Worm (Caenorhabditis elegans) whole organism, L2 larva: ENCODE measurements around the gene B0365.9.

ENCODE experiments used
- C34F6.9 ChIP-seq: fragments of 150-350 bp; optimal IDR thresholded peaks from 2 replicates; lab custom pipeline; 2014; ENCODE audit warnings: missing biosample characterization, missing genetic modification characterization
- R02D3.7 ChIP-seq: fragments of 150-350 bp; optimal IDR thresholded peaks from 2 replicates; lab custom pipeline; 2014; ENCODE audit warnings: missing biosample characterization, missing genetic modification characterization
- Y55F3AM.14 ChIP-seq: fragments of 200-800 bp; sonication (Bioruptor generic); optimal IDR thresholded peaks from 2 replicates; lab custom pipeline; 2018; ENCODE audit warnings: mild to moderate bottlenecking, missing genetic modification characterization, missing compliant biosample characterization
- ZK546.5 ChIP-seq: sonication (generic microtip); optimal IDR thresholded peaks from 2 replicates; lab custom pipeline; 2017; ENCODE audit warnings: missing biosample characterization, missing genetic modification characterization
- alr-1 ChIP-seq: fragments of 150-350 bp; optimal IDR thresholded peaks from 2 replicates; lab custom pipeline; 2014; ENCODE audit warnings: missing biosample characterization, missing genetic modification characterization
- ama-1 ChIP-seq: fragments of 150-350 bp; optimal IDR thresholded peaks from 2 replicates; lab custom pipeline; 2018; ENCODE audit warnings: inconsistent platforms
- blmp-1 ChIP-seq: sonication (generic microtip); optimal IDR thresholded peaks from 2 replicates; lab custom pipeline; 2017; ENCODE audit warnings: missing genetic modification characterization, mild to moderate bottlenecking, missing compliant biosample characterization, antibody characterized with exemption, moderate library complexity; ENCODE audit not compliant: insufficient read depth
- ceh-16 ChIP-seq: fragments of 150-350 bp; optimal IDR thresholded peaks from 2 replicates; lab custom pipeline; 2014; ENCODE audit warnings: missing biosample characterization, missing genetic modification characterization
- ceh-82 ChIP-seq: fragments of 150-350 bp; optimal IDR thresholded peaks from 2 replicates; lab custom pipeline; 2014; ENCODE audit warnings: missing biosample characterization, missing genetic modification characterization
- crh-2 ChIP-seq: sonication (generic microtip); optimal IDR thresholded peaks from 2 replicates; lab custom pipeline; 2017; ENCODE audit warnings: missing biosample characterization, missing genetic modification characterization
- dmd-4 ChIP-seq: sonication (generic microtip); optimal IDR thresholded peaks from 2 replicates; lab custom pipeline; 2017; ENCODE audit warnings: missing biosample characterization, missing genetic modification characterization
- elt-1 ChIP-seq: fragments of 150-350 bp; optimal IDR thresholded peaks from 2 replicates; lab custom pipeline; 2014; ENCODE audit warnings: missing biosample characterization, missing genetic modification characterization
- elt-3 ChIP-seq: sonication (generic microtip); optimal IDR thresholded peaks from 2 replicates; lab custom pipeline; 2017; ENCODE audit warnings: missing biosample characterization, missing genetic modification characterization
- fos-1 ChIP-seq: fragments of 150-350 bp; optimal IDR thresholded peaks from 2 replicates; lab custom pipeline; 2014; ENCODE audit warnings: missing biosample characterization, missing genetic modification characterization
- gmeb-1 ChIP-seq: fragments of 150-350 bp; optimal IDR thresholded peaks from 2 replicates; lab custom pipeline; 2014; ENCODE audit warnings: missing biosample characterization, missing genetic modification characterization
- lin-11 ChIP-seq: fragments of 150-350 bp; sonication (generic microtip); optimal IDR thresholded peaks from 2 replicates; lab custom pipeline; 2014; ENCODE audit warnings: missing biosample characterization, missing genetic modification characterization, inconsistent platforms, mixed read lengths
- lin-39 ChIP-seq: fragments of 150-350 bp; optimal IDR thresholded peaks from 2 replicates; lab custom pipeline; 2014; ENCODE audit warnings: missing biosample characterization, missing genetic modification reagents, missing genetic modification characterization
- lsy-2 ChIP-seq, 2 experiments: fragments of 150-350 bp in 1 of 2; sonication (generic microtip) in 1 of 2; optimal IDR thresholded peaks; 2 replicates each; lab custom pipeline; 2014 to 2017; ENCODE audit warnings: missing biosample characterization in 2 of 2, missing genetic modification characterization in 2 of 2
- mab-5 ChIP-seq: fragments of 150-350 bp; optimal IDR thresholded peaks from 2 replicates; lab custom pipeline; 2014; ENCODE audit warnings: missing biosample characterization, missing genetic modification characterization
- mbf-1 ChIP-seq: sonication (generic microtip); optimal IDR thresholded peaks from 2 replicates; lab custom pipeline; 2017; ENCODE audit warnings: missing biosample characterization, missing genetic modification characterization
- nhr-11 ChIP-seq: fragments of 150-350 bp; optimal IDR thresholded peaks from 2 replicates; lab custom pipeline; 2014; ENCODE audit warnings: missing biosample characterization, missing genetic modification characterization
- nhr-12 ChIP-seq: fragments of 150-350 bp; optimal IDR thresholded peaks from 2 replicates; lab custom pipeline; 2014; ENCODE audit warnings: missing biosample characterization, missing genetic modification characterization
- nhr-129 ChIP-seq: fragments of 150-350 bp; optimal IDR thresholded peaks from 2 replicates; lab custom pipeline; 2014; ENCODE audit warnings: missing biosample characterization, missing genetic modification characterization
- nhr-21 ChIP-seq: fragments of 150-350 bp; optimal IDR thresholded peaks from 2 replicates; lab custom pipeline; 2014; ENCODE audit warnings: missing biosample characterization, missing genetic modification characterization
- nhr-23 ChIP-seq: fragments of 150-350 bp; optimal IDR thresholded peaks from 2 replicates; lab custom pipeline; 2014; ENCODE audit warnings: missing biosample characterization, missing genetic modification reagents, missing genetic modification characterization
- nhr-237 ChIP-seq: fragments of 150-350 bp; optimal IDR thresholded peaks from 2 replicates; lab custom pipeline; 2014; ENCODE audit warnings: missing biosample characterization, missing genetic modification characterization
- nhr-25 ChIP-seq: fragments of 150-350 bp; sonication (generic microtip); optimal IDR thresholded peaks from 3 replicates; lab custom pipeline; 2014; ENCODE audit warnings: missing biosample characterization, missing genetic modification characterization
- peb-1 ChIP-seq: fragments of 150-350 bp; optimal IDR thresholded peaks from 2 replicates; lab custom pipeline; 2014; ENCODE audit warnings: missing biosample characterization, missing genetic modification characterization
- sem-4 ChIP-seq: fragments of 150-350 bp; optimal IDR thresholded peaks from 2 replicates; lab custom pipeline; 2014; ENCODE audit warnings: missing biosample characterization, missing genetic modification reagents, missing genetic modification characterization
- skn-1 ChIP-seq: sonication (generic microtip); optimal IDR thresholded peaks from 2 replicates; lab custom pipeline; 2017; ENCODE audit warnings: missing biosample characterization, missing genetic modification characterization
- sma-3 ChIP-seq: sonication (generic microtip); optimal IDR thresholded peaks from 2 replicates; lab custom pipeline; 2016; ENCODE audit warnings: missing genetic modification reagents, missing genetic modification characterization, missing compliant biosample characterization
- sma-9 ChIP-seq, 2 experiments: fragments of 150-350 bp in 1 of 2; sonication (generic microtip) in 1 of 2; optimal IDR thresholded peaks; 2 replicates each; lab custom pipeline; 2014 to 2016; ENCODE audit warnings: missing genetic modification characterization in 2 of 2, mild to moderate bottlenecking in 1 of 2, missing biosample characterization in 1 of 2, missing compliant biosample characterization in 1 of 2, missing genetic modification reagents in 1 of 2, moderate library complexity in 1 of 2
- unc-39 ChIP-seq: fragments of 150-350 bp; optimal IDR thresholded peaks from 2 replicates; lab custom pipeline; 2014; ENCODE audit warnings: missing biosample characterization, missing genetic modification characterization
- unc-55 ChIP-seq: fragments of 150-350 bp; sonication (generic microtip); optimal IDR thresholded peaks from 3 replicates; lab custom pipeline; 2014; ENCODE audit warnings: missing biosample characterization, missing genetic modification reagents, missing genetic modification characterization
- unc-62 ChIP-seq: fragments of 150-350 bp; optimal IDR thresholded peaks from 2 replicates; lab custom pipeline; 2014; ENCODE audit warnings: missing biosample characterization, missing genetic modification reagents, missing genetic modification characterization
- ztf-1 ChIP-seq: fragments of 200-800 bp; sonication (Bioruptor generic); conservative IDR thresholded peaks from 2 replicates; pipeline ENCODE4 v1.3.6; 2022; ENCODE audit warnings: missing genetic modification characterization, missing compliant biosample characterization
- ztf-11 ChIP-seq: sonication (generic microtip); optimal IDR thresholded peaks from 2 replicates; lab custom pipeline; 2017; ENCODE audit warnings: missing biosample characterization, missing genetic modification characterization

Gene B0365.9

DNA sequence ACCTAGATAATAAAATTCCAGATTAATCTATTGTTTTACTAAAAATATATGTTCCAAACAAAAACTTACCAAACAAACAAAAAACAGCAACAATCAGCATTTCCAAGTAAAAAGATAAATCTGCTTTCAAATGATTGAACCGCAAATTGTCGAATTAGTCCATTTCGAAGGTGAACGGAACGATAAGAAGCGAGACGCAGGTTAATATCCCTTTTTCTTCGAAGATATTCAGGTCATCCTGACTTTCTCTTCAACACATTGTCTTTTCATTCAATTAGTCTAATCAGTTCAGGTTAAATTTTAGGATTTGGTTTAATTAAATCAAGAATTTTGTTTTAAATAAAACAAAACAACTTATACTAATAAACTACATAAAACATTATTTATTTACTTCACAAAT is at the start of gene B0365.9:
Gene B0365.9 (minus strand): TSS at position 186 of the 400 bp plus-strand sequence.
- TF ChIP-seq peb-1 (tag; lab: Kevin White, UChicago) = no peak
- TF ChIP-seq fos-1 (tag; lab: Kevin White, UChicago) = no peak
- no peak for TF ChIP-seq nhr-129 (tag; lab: Kevin White, UChicago)
- TF ChIP-seq unc-39 = no peak
- TF ChIP-seq alr-1 = no peak
- no peak for TF ChIP-seq ztf-11 (tag; lab: Kevin White, UChicago)
- TF ChIP-seq ztf-1 (GFP tag; lab: Robert Waterston, UW) = no peak
- no peak for TF ChIP-seq elt-1 (tag; lab: Kevin White, UChicago)
- TF ChIP-seq ZK546.5 (tag; lab: Kevin White, UChicago) = no peak
- no peak for TF ChIP-seq lsy-2 (tag; optimal IDR thresholded peaks at IDR 0.05; lab: Kevin White, UChicago)
- TF ChIP-seq sem-4 (tag; lab: Kevin White, UChicago) = no peak

- TF ChIP-seq Y55F3AM.14 (no peak), peb-1 (tag; lab: Kevin White, UChicago) (no peak), mbf-1 (tag; lab: Kevin White, UChicago) (no peak), skn-1 (tag; lab: Kevin White, UChicago) (no peak), mab-5 (no peak), nhr-12 (tag; lab: Kevin White, UChicago) (no peak), lin-39 (tag; lab: Kevin White, UChicago) (no peak), sma-3 (GFP tag; lab: Kevin White, UChicago) (no peak), C34F6.9 (tag; lab: Kevin White, UChicago) (no peak), nhr-11 (tag; lab: Kevin White, UChicago) (no peak), sem-4 (tag; lab: Kevin White, UChicago) (no peak), dmd-4 (tag; lab: Kevin White, UChicago) (no peak), ama-1 (no peak), nhr-21 (tag; lab: Kevin White, UChicago) (no peak), nhr-23 (no peak), ceh-16 (no peak), gmeb-1 (tag; lab: Kevin White, UChicago) (no peak), unc-62 (GFP tag; lab: Kevin White, UChicago) (no peak), elt-3 (tag; lab: Kevin White, UChicago) (no peak)
These were observed 48.1 kb upstream of the B0365.9 start for ce11 chrV:13181450-13181849.

ce11 chrV:13179986-13180591 is 46.7 kb upstream of the B0365.9 start, which contains the start of gene cni-1:
Gene cni-1, plus strand, starts transcription at chrV:13180330.
- TF ChIP-seq R02D3.7 (tag; lab: Kevin White, UChicago) (no peak), fos-1 (tag; lab: Kevin White, UChicago) (no peak), sem-4 (tag; lab: Kevin White, UChicago) (no peak), C34F6.9 (tag; lab: Kevin White, UChicago) (no peak), peb-1 (tag; lab: Kevin White, UChicago) (no peak), mbf-1 (tag; lab: Kevin White, UChicago) (no peak), ceh-82 (tag; lab: Kevin White, UChicago) (no peak), crh-2 (tag; lab: Kevin White, UChicago) (no peak), lin-11 (no peak), nhr-25 (tag; lab: Kevin White, UChicago) (no peak), nhr-11 (tag; lab: Kevin White, UChicago) (no peak), unc-55 (GFP tag; lab: Kevin White, UChicago) (no peak), blmp-1 (tag; lab: Kevin White, UChicago) (no peak), nhr-237 (no peak), sma-9 (GFP tag; optimal IDR thresholded peaks at IDR 0.05; lab: Kevin White, UChicago) (no peak), sma-9 (tag; optimal IDR thresholded peaks at IDR 0.05; lab: Kevin White, UChicago) (no peak)

ce11 chrV:13176814-13177213 is 43.4 kb upstream of the B0365.9 start:
- no peak for TF ChIP-seq lin-39 (tag; lab: Kevin White, UChicago)
- no peak for TF ChIP-seq lsy-2 (tag; optimal IDR thresholded peaks at IDR 0.05; lab: Kevin White, UChicago)
- TF ChIP-seq dmd-4 (tag; lab: Kevin White, UChicago) = no peak
- TF ChIP-seq unc-62 (GFP tag; lab: Kevin White, UChicago) = no peak
- TF ChIP-seq nhr-237 = no peak
- TF ChIP-seq lin-11 = no peak
- TF ChIP-seq ZK546.5 (tag; lab: Kevin White, UChicago) = no peak
- no peak for TF ChIP-seq sma-9 (GFP tag; optimal IDR thresholded peaks at IDR 0.05; lab: Kevin White, UChicago)
- TF ChIP-seq sma-9 (tag; optimal IDR thresholded peaks at IDR 0.05; lab: Kevin White, UChicago) = no peak
- TF ChIP-seq blmp-1 (tag; lab: Kevin White, UChicago) = no peak
- no peak for TF ChIP-seq alr-1
